Fruit fly (Drosophila melanogaster): ENCODE measurements around the gene exex.

- peak; percentile 70 for TF ChIP-seq CG15710 (tag; optimal IDR thresholded peaks at IDR 0.05)
- TF ChIP-seq CG32121 (GFP tag; IDR thresholded peaks at IDR 0.05), result peak; percentile 83
- TF ChIP-seq CG8159 (tag; optimal IDR thresholded peaks at IDR 0.05), result peak; percentile 77
- no peak for TF ChIP-seq CG10348 (GFP tag; IDR thresholded peaks at IDR 0.05)
- peak; percentile 74 for TF ChIP-seq Ets98B (GFP tag; IDR thresholded peaks at IDR 0.05)
- TF ChIP-seq EcR (GFP tag; optimal IDR thresholded peaks at IDR 0.05), result no peak
Observed at dm6 chr3L:7976081-7976483, 28.1 kb downstream of the exex start, which contains the start of the genes HP4 and CG8209.
